Fruit fly (Drosophila melanogaster) whole organism, embryonic: ENCODE results near the gene mRpS18C.
A peak's percentile ranks its signal among the peaks of the same experiment; 100 is the strongest.

Experiments
- Atf3 ChIP-seq: fragments of 200-800 bp; sonication (Bioruptor generic); optimal IDR thresholded peaks from 3 replicates; lab custom pipeline; 2016; ENCODE audit warnings: missing biosample characterization, missing genetic modification characterization
- BEAF-32 ChIP-seq: fragments of 200-800 bp; sonication (Bioruptor generic); optimal IDR thresholded peaks from 3 replicates; lab custom pipeline; 2017; ENCODE audit warnings: missing biosample characterization, missing genetic modification characterization, mild to moderate bottlenecking, moderate library complexity, missing genetic modification reagents
- Bgb ChIP-seq: fragments of 200-800 bp; sonication (Bioruptor generic); IDR thresholded peaks from 2 replicates; pipeline ENCODE4 v1.3.6; 2022; ENCODE audit warnings: missing biosample characterization, missing genetic modification characterization; ENCODE audit not compliant: partially characterized antibody
- CG13287 ChIP-seq: fragments of 200-800 bp; sonication (Bioruptor generic); IDR thresholded peaks from 2 replicates; pipeline ENCODE4 v1.3.6; 2022; ENCODE audit warnings: missing biosample characterization, missing genetic modification characterization; ENCODE audit not compliant: partially characterized antibody
- CG13775 ChIP-seq: fragments of 200-800 bp; sonication (Bioruptor generic); optimal IDR thresholded peaks from 3 replicates; lab custom pipeline; 2017; ENCODE audit warnings: missing biosample characterization, mild to moderate bottlenecking, missing genetic modification characterization
- CG14710 ChIP-seq: fragments of 200-800 bp; sonication (Bioruptor generic); optimal IDR thresholded peaks from 3 replicates; lab custom pipeline; 2019; ENCODE audit warnings: missing biosample characterization, mild to moderate bottlenecking, missing genetic modification characterization, moderate library complexity
- CG15514 ChIP-seq: fragments of 200-800 bp; sonication (Bioruptor generic); optimal IDR thresholded peaks from 3 replicates; lab custom pipeline; 2017; ENCODE audit warnings: missing biosample characterization, missing genetic modification characterization, mild to moderate bottlenecking, moderate library complexity, missing genetic modification reagents
- CG17612 ChIP-seq: fragments of 200-800 bp; sonication (Bioruptor generic); IDR thresholded peaks from 2 replicates; pipeline ENCODE4 v1.3.6; 2022; ENCODE audit warnings: missing biosample characterization, missing genetic modification characterization
- CG18262 ChIP-seq: fragments of 200-800 bp; optimal IDR thresholded peaks from 3 replicates; lab custom pipeline; 2019; ENCODE audit warnings: missing biosample characterization, mild to moderate bottlenecking, missing genetic modification characterization, moderate library complexity
- CG2120 ChIP-seq: fragments of 200-800 bp; sonication (Bioruptor generic); optimal IDR thresholded peaks from 3 replicates; lab custom pipeline; 2016; ENCODE audit warnings: missing biosample characterization, missing genetic modification characterization
- CG31388 ChIP-seq: fragments of 200-800 bp; sonication (Bioruptor generic); optimal IDR thresholded peaks from 2 replicates; lab custom pipeline; 2016; ENCODE audit warnings: missing biosample characterization, missing genetic modification characterization
- CG3163 ChIP-seq: fragments of 200-800 bp; sonication (Bioruptor generic); optimal IDR thresholded peaks from 3 replicates; lab custom pipeline; 2016; ENCODE audit warnings: missing biosample characterization, missing genetic modification characterization
- CG34376 ChIP-seq: fragments of 200-800 bp; sonication (Bioruptor generic); optimal IDR thresholded peaks from 2 replicates; lab custom pipeline; 2018; ENCODE audit warnings: missing biosample characterization, mild to moderate bottlenecking, missing genetic modification characterization
- CG3995 ChIP-seq: fragments of 200-800 bp; sonication (Bioruptor generic); optimal IDR thresholded peaks from 3 replicates; lab custom pipeline; 2016; ENCODE audit warnings: missing biosample characterization, missing genetic modification characterization
- CG42726 ChIP-seq: fragments of 200-800 bp; sonication (Bioruptor generic); IDR thresholded peaks from 2 replicates; pipeline ENCODE4 v1.3.6; 2022; ENCODE audit warnings: missing biosample characterization, missing genetic modification characterization; ENCODE audit not compliant: partially characterized antibody
- CG6791 ChIP-seq: fragments of 200-800 bp; sonication (Bioruptor generic); IDR thresholded peaks from 3 replicates; pipeline ENCODE4 v1.3.6; 2022; ENCODE audit warnings: missing biosample characterization, missing genetic modification characterization; ENCODE audit not compliant: partially characterized antibody
- CG9215 ChIP-seq: fragments of 200-800 bp; sonication (Bioruptor generic); IDR thresholded peaks from 2 replicates; pipeline ENCODE4 v1.3.6; 2022; ENCODE audit warnings: missing biosample characterization, missing genetic modification characterization
- CoRest ChIP-seq: fragments of 200-800 bp; sonication (Bioruptor generic); optimal IDR thresholded peaks from 3 replicates; lab custom pipeline; 2018; ENCODE audit warnings: missing biosample characterization, mild to moderate bottlenecking, missing genetic modification characterization, moderate library complexity
- CrebB ChIP-seq: fragments of 200-800 bp; sonication (Bioruptor generic); optimal IDR thresholded peaks from 3 replicates; lab custom pipeline; 2018; ENCODE audit warnings: missing biosample characterization, mild to moderate bottlenecking, missing genetic modification characterization
- Dad ChIP-seq: fragments of 200-800 bp; sonication (Bioruptor generic); optimal IDR thresholded peaks from 3 replicates; lab custom pipeline; 2016; ENCODE audit warnings: missing biosample characterization, missing genetic modification characterization
- Dll ChIP-seq: fragments of 200-800 bp; sonication (Bioruptor generic); IDR thresholded peaks from 4 replicates; pipeline ENCODE4 v1.3.6; 2022; ENCODE audit warnings: missing biosample characterization, missing genetic modification characterization; ENCODE audit not compliant: partially characterized antibody
- E2f2 ChIP-seq: fragments of 200-800 bp; sonication (Bioruptor generic); IDR thresholded peaks from 2 replicates; pipeline ENCODE4 v1.3.6; 2022; ENCODE audit warnings: missing biosample characterization, missing genetic modification characterization
- Eip74EF ChIP-seq, 2 experiments: fragments of 200-800 bp in 1 of 2; fragments of >200 bp in 1 of 2; sonication (Bioruptor generic) in 1 of 2; optimal IDR thresholded peaks; 2 replicates each; lab custom pipeline; 2017 to 2019; ENCODE audit warnings: missing biosample characterization in 2 of 2, missing genetic modification characterization in 2 of 2, mild to moderate bottlenecking in 1 of 2, moderate library complexity in 1 of 2
- Ets97D ChIP-seq: fragments of 200-800 bp; sonication (Bioruptor generic); optimal IDR thresholded peaks from 3 replicates; lab custom pipeline; 2016; ENCODE audit warnings: missing biosample characterization, missing genetic modification characterization
- HLH4C ChIP-seq: fragments of 200-800 bp; sonication (Bioruptor generic); IDR thresholded peaks from 3 replicates; pipeline ENCODE4 v1.3.6; 2022; ENCODE audit warnings: missing biosample characterization, missing genetic modification characterization; ENCODE audit not compliant: partially characterized antibody
- Med ChIP-seq: fragments of 200-800 bp; sonication (Bioruptor generic); peaks from one replicate; lab custom pipeline; 2016; ENCODE audit warnings: missing biosample characterization, missing genetic modification characterization, mild to moderate bottlenecking, inconsistent platforms, moderate library complexity
- Nf-YA ChIP-seq: fragments of 200-800 bp; sonication (Bioruptor generic); IDR thresholded peaks from 2 replicates; pipeline ENCODE4 v1.3.6; 2022; ENCODE audit warnings: missing biosample characterization, missing genetic modification characterization
- Opbp ChIP-seq: fragments of 200-800 bp; sonication (Bioruptor generic); IDR thresholded peaks from 3 replicates; pipeline ENCODE4 v1.3.6; 2022; ENCODE audit warnings: missing biosample characterization, missing genetic modification characterization; ENCODE audit not compliant: partially characterized antibody
- Rfx ChIP-seq: fragments of 200-800 bp; sonication (Bioruptor generic); IDR thresholded peaks from 2 replicates; pipeline ENCODE4 v1.3.6; 2022; ENCODE audit warnings: missing biosample characterization, missing genetic modification characterization
- ab ChIP-seq: fragments of 200-800 bp; sonication (Bioruptor generic); optimal IDR thresholded peaks from 2 replicates; lab custom pipeline; 2016; ENCODE audit warnings: missing biosample characterization, missing genetic modification characterization
- bsh ChIP-seq, 2 experiments: fragments of 200-800 bp; sonication (Bioruptor generic); optimal IDR thresholded peaks; 2 replicates each; lab custom pipeline; 2017 to 2018; ENCODE audit warnings: mild to moderate bottlenecking in 2 of 2, missing biosample characterization in 2 of 2, missing genetic modification characterization in 2 of 2, moderate library complexity in 1 of 2
- btn ChIP-seq: fragments of 200-800 bp; sonication (Bioruptor generic); optimal IDR thresholded peaks from 2 replicates; lab custom pipeline; 2016; ENCODE audit warnings: missing biosample characterization, missing genetic modification characterization
- chif ChIP-seq, 2 experiments: fragments of 200-800 bp; sonication (Bioruptor generic); optimal IDR thresholded peaks; 3 replicates each; lab custom pipeline; 2016; ENCODE audit warnings: missing biosample characterization in 2 of 2, missing genetic modification characterization in 2 of 2
- disco-r ChIP-seq: fragments of 200-800 bp; sonication (Bioruptor generic); optimal IDR thresholded peaks from 2 replicates; lab custom pipeline; 2016; ENCODE audit warnings: missing biosample characterization, missing genetic modification characterization
- fd3F ChIP-seq: fragments of 200-800 bp; sonication (Bioruptor generic); optimal IDR thresholded peaks from 2 replicates; lab custom pipeline; 2018; ENCODE audit warnings: missing biosample characterization, mild to moderate bottlenecking, missing genetic modification characterization, moderate library complexity
- gfzf ChIP-seq: fragments of 200-800 bp; sonication (Bioruptor generic); optimal IDR thresholded peaks from 2 replicates; lab custom pipeline; 2016; ENCODE audit warnings: missing biosample characterization, mild to moderate bottlenecking, missing genetic modification characterization, moderate library complexity
- hbn ChIP-seq: fragments of 200-800 bp; sonication (Bioruptor generic); IDR thresholded peaks from 2 replicates; pipeline ENCODE4 v1.3.6; 2022; ENCODE audit warnings: missing biosample characterization, missing genetic modification characterization; ENCODE audit not compliant: partially characterized antibody
- jumu ChIP-seq: fragments of 200-800 bp; sonication (Bioruptor generic); optimal IDR thresholded peaks from 3 replicates; lab custom pipeline; 2016; ENCODE audit warnings: missing biosample characterization, missing genetic modification characterization
- mirr ChIP-seq: fragments of 200-800 bp; sonication (Bioruptor generic); optimal IDR thresholded peaks from 3 replicates; lab custom pipeline; 2018; ENCODE audit warnings: missing biosample characterization, mild to moderate bottlenecking, missing genetic modification characterization
- nerfin-1 ChIP-seq: fragments of 200-800 bp; sonication (Bioruptor generic); optimal IDR thresholded peaks from 3 replicates; lab custom pipeline; 2019; ENCODE audit warnings: missing biosample characterization, mild to moderate bottlenecking, missing genetic modification characterization, moderate library complexity
- nmo ChIP-seq: fragments of 200-800 bp; sonication (Bioruptor generic); optimal IDR thresholded peaks from 2 replicates; lab custom pipeline; 2018; ENCODE audit warnings: missing biosample characterization, mild to moderate bottlenecking, missing genetic modification characterization, moderate library complexity
- odd ChIP-seq: fragments of 200-800 bp; sonication (Bioruptor generic); optimal IDR thresholded peaks from 2 replicates; lab custom pipeline; 2017; ENCODE audit warnings: missing biosample characterization, mild to moderate bottlenecking, missing genetic modification characterization
- repo ChIP-seq: fragments of 200-800 bp; sonication (Bioruptor generic); optimal IDR thresholded peaks from 2 replicates; lab custom pipeline; 2016; ENCODE audit warnings: missing biosample characterization, missing genetic modification characterization
- sd ChIP-seq: fragments of 200-800 bp; sonication (Bioruptor generic); optimal IDR thresholded peaks from 3 replicates; lab custom pipeline; 2018; ENCODE audit warnings: missing biosample characterization, mild to moderate bottlenecking, missing genetic modification characterization, moderate library complexity
- shn ChIP-seq: fragments of 200-800 bp; sonication (Bioruptor generic); optimal IDR thresholded peaks from 3 replicates; lab custom pipeline; 2016; ENCODE audit warnings: missing biosample characterization, missing genetic modification characterization
- sna ChIP-seq: fragments of 200-800 bp; sonication (Bioruptor generic); IDR thresholded peaks from 2 replicates; pipeline ENCODE4 v1.3.6; 2022; ENCODE audit warnings: missing biosample characterization, missing genetic modification characterization; ENCODE audit not compliant: partially characterized antibody
- wek ChIP-seq: fragments of 200-800 bp; sonication (Bioruptor generic); optimal IDR thresholded peaks from 3 replicates; lab custom pipeline; 2018; ENCODE audit warnings: missing biosample characterization, mild to moderate bottlenecking, missing genetic modification characterization, moderate library complexity
- zfh1 ChIP-seq: fragments of 200-800 bp; sonication (Bioruptor generic); IDR thresholded peaks from 3 replicates; pipeline ENCODE4 v1.3.6; 2022; ENCODE audit warnings: missing biosample characterization, missing genetic modification characterization

Gene mRpS18C

dm6 chr3R:30427805-30428359 lies 4.1 kb downstream of the mRpS18C start, which contains the start of gene CG2218 (continued):
- TF ChIP-seq wek (GFP tag; lab: Kevin White, UChicago) (no peak), btn (GFP tag; lab: Kevin White, UChicago) (no peak), odd (GFP tag; lab: Kevin White, UChicago) (no peak), CG2120 (GFP tag; lab: Kevin White, UChicago) (peak; percentile 19), ab (GFP tag; lab: Kevin White, UChicago) (no peak), CG17612 (no peak), Atf3 (no peak), CG6791 (GFP tag; lab: Robert Waterston, UW) (peak; percentile 53; the same call in 1 of the 3 replicates), CG13775 (no peak), CG9215 (GFP tag; lab: Robert Waterston, UW) (no peak), zfh1 (no peak), Eip74EF (GFP tag; optimal IDR thresholded peaks at IDR 0.05; lab: Kevin White, UChicago) (no peak), disco-r (GFP tag; lab: Kevin White, UChicago) (no peak), shn (GFP tag; lab: Kevin White, UChicago) (no peak), Rfx (peak; percentile 44), CG18262 (tag; lab: Kevin White, UChicago) (no peak), sd (tag; lab: Kevin White, UChicago) (peak; percentile 25), CG34376 (no peak), BEAF-32 (GFP tag; lab: Kevin White, UChicago) (peak; percentile 59), CG15514 (peak; percentile 70), CG13287 (GFP tag; lab: Robert Waterston, UW) (peak; percentile 49; the same call in 1 of the 2 replicates), E2f2 (GFP tag; lab: Robert Waterston, UW) (peak; percentile 99), CG3163 (GFP tag; lab: Kevin White, UChicago) (peak; percentile 22), Opbp (peak; percentile 65; the same call in 2 of the 3 replicates), hbn (GFP tag; lab: Robert Waterston, UW) (0 out of 2 replicates have a peak, but pooled peaks have one; percentile 23), CrebB (peak; percentile 29), gfzf (GFP tag; lab: Kevin White, UChicago) (peak; percentile 95), repo (GFP tag; lab: Kevin White, UChicago) (no peak), Ets97D (peak; percentile 71), CG14710 (tag; lab: Kevin White, UChicago) (peak; percentile 65), CG3995 (GFP tag; lab: Kevin White, UChicago) (peak; percentile 80), jumu (GFP tag; lab: Kevin White, UChicago) (peak; percentile 24), Med (GFP tag; lab: Kevin White, UChicago) (peak; percentile 88), mirr (peak; percentile 43), CoRest (peak; percentile 31), bsh (GFP tag; optimal IDR thresholded peaks at IDR 0.05; lab: Kevin White, UChicago) (no peak), Nf-YA (GFP tag; lab: Robert Waterston, UW) (no peak), nmo (GFP tag; lab: Kevin White, UChicago) (peak; percentile 14), Dll (GFP tag; lab: Robert Waterston, UW) (peak; percentile 53; the same call in 2 of the 4 replicates), fd3F (GFP tag; lab: Kevin White, UChicago) (no peak), HLH4C (GFP tag; lab: Robert Waterston, UW) (no peak), CG31388 (no peak), nerfin-1 (tag; lab: Kevin White, UChicago) (peak; percentile 31), chif (GFP tag; optimal IDR thresholded peaks at IDR 0.05; lab: Kevin White, UChicago) (no peak), CG42726 (GFP tag; lab: Robert Waterston, UW) (peak; percentile 57; the same call in 1 of the 2 replicates), Dad (no peak), sna (GFP tag; lab: Robert Waterston, UW) (peak; percentile 21; the same call in 1 of the 2 replicates), Bgb (peak; percentile 56)
